Worm (Caenorhabditis elegans): ENCODE measurements around the gene ZK616.61.

ce11 chrIV:5368860-5369259 lies 36.6 kb upstream of the ZK616.61 start:
- TF ChIP-seq mep-1 (tag; optimal IDR thresholded peaks at IDR 0.05): no peak
- TF ChIP-seq blmp-1 (tag; optimal IDR thresholded peaks at IDR 0.05): no peak
- no peak for TF ChIP-seq unc-39 (tag; optimal IDR thresholded peaks at IDR 0.05)
- no peak for TF ChIP-seq nhr-28 (tag; optimal IDR thresholded peaks at IDR 0.05)
- TF ChIP-seq elt-3 (tag; optimal IDR thresholded peaks at IDR 0.05): no peak
- no peak for TF ChIP-seq unc-62 (GFP tag; optimal IDR thresholded peaks at IDR 0.05)
- no peak for TF ChIP-seq sptf-1 (tag; optimal IDR thresholded peaks at IDR 0.05)
- TF ChIP-seq nhr-76 (tag; optimal IDR thresholded peaks at IDR 0.05): no peak
- TF ChIP-seq hlh-1 (tag; optimal IDR thresholded peaks at IDR 0.05): no peak
- TF ChIP-seq sem-2 (GFP tag; optimal IDR thresholded peaks at IDR 0.05): no peak

Measured in whole organism, mixed stage, embryonic.